Fruit fly (Drosophila melanogaster) whole organism, embryonic: ENCODE measurements around the gene Atg14.
A peak's percentile ranks its signal among the peaks of the same experiment; 100 is the strongest.

Source experiments
- B-H1 ChIP-seq: fragments of 200-800 bp; sonication (Bioruptor generic); IDR thresholded peaks from 3 replicates; pipeline ENCODE4 v1.3.6; 2022; ENCODE audit warnings: missing biosample characterization, missing genetic modification characterization
- BEAF-32 ChIP-seq: fragments of 200-800 bp; sonication (Bioruptor generic); optimal IDR thresholded peaks from 3 replicates; lab custom pipeline; 2017; ENCODE audit warnings: missing biosample characterization, missing genetic modification characterization, mild to moderate bottlenecking, moderate library complexity, missing genetic modification reagents
- Bgb ChIP-seq: fragments of 200-800 bp; sonication (Bioruptor generic); IDR thresholded peaks from 2 replicates; pipeline ENCODE4 v1.3.6; 2022; ENCODE audit warnings: missing biosample characterization, missing genetic modification characterization; ENCODE audit not compliant: partially characterized antibody
- CG10979 ChIP-seq: fragments of 200-800 bp; sonication (Bioruptor generic); optimal IDR thresholded peaks from 2 replicates; lab custom pipeline; 2018; ENCODE audit warnings: missing biosample characterization, mild to moderate bottlenecking, missing genetic modification characterization, moderate library complexity
- CG12744 ChIP-seq: fragments of 200-800 bp; sonication (Bioruptor generic); optimal IDR thresholded peaks from 2 replicates; lab custom pipeline; 2016; ENCODE audit warnings: missing biosample characterization, missing genetic modification characterization
- CG13287 ChIP-seq: fragments of 200-800 bp; sonication (Bioruptor generic); IDR thresholded peaks from 2 replicates; pipeline ENCODE4 v1.3.6; 2022; ENCODE audit warnings: missing biosample characterization, missing genetic modification characterization; ENCODE audit not compliant: partially characterized antibody
- CG13424 ChIP-seq: fragments of 200-800 bp; sonication (Bioruptor generic); optimal IDR thresholded peaks from 2 replicates; lab custom pipeline; 2019; ENCODE audit warnings: missing biosample characterization, mild to moderate bottlenecking, missing genetic modification characterization, moderate library complexity
- CG13894 ChIP-seq: fragments of 200-800 bp; sonication (Bioruptor generic); optimal IDR thresholded peaks from 3 replicates; lab custom pipeline; 2018; ENCODE audit warnings: missing biosample characterization, mild to moderate bottlenecking, missing genetic modification characterization, moderate library complexity
- CG14050 ChIP-seq: fragments of 200-800 bp; sonication (Bioruptor generic); IDR thresholded peaks from 3 replicates; pipeline ENCODE4 v1.3.6; 2022; ENCODE audit warnings: missing biosample characterization, missing genetic modification characterization
- CG15011 ChIP-seq: fragments of 200-800 bp; sonication (Bioruptor generic); optimal IDR thresholded peaks from 3 replicates; lab custom pipeline; 2018; ENCODE audit warnings: missing biosample characterization, mild to moderate bottlenecking, missing genetic modification characterization
- CG15514 ChIP-seq: fragments of 200-800 bp; sonication (Bioruptor generic); optimal IDR thresholded peaks from 3 replicates; lab custom pipeline; 2017; ENCODE audit warnings: missing biosample characterization, missing genetic modification characterization, mild to moderate bottlenecking, moderate library complexity, missing genetic modification reagents
- CG15601 ChIP-seq: fragments of 200-800 bp; sonication (Bioruptor generic); optimal IDR thresholded peaks from 3 replicates; lab custom pipeline; 2019; ENCODE audit warnings: missing biosample characterization, mild to moderate bottlenecking, missing genetic modification characterization, moderate library complexity
- CG1832 ChIP-seq: fragments of 200-800 bp; sonication (Bioruptor generic); optimal IDR thresholded peaks from 2 replicates; lab custom pipeline; 2017; ENCODE audit warnings: missing biosample characterization, mild to moderate bottlenecking, missing genetic modification characterization, inconsistent platforms
- CG18476 ChIP-seq: fragments of 200-800 bp; sonication (Bioruptor generic); optimal IDR thresholded peaks from 2 replicates; lab custom pipeline; 2016; ENCODE audit warnings: missing biosample characterization, mild to moderate bottlenecking, missing genetic modification characterization
- CG31224 ChIP-seq: fragments of 200-800 bp; sonication (Bioruptor generic); IDR thresholded peaks from 2 replicates; pipeline ENCODE4 v1.3.6; 2022; ENCODE audit warnings: missing biosample characterization, missing genetic modification characterization
- CG3995 ChIP-seq: fragments of 200-800 bp; sonication (Bioruptor generic); optimal IDR thresholded peaks from 3 replicates; lab custom pipeline; 2016; ENCODE audit warnings: missing biosample characterization, missing genetic modification characterization
- CG6254 ChIP-seq: fragments of 200-800 bp; sonication (Bioruptor generic); optimal IDR thresholded peaks from 3 replicates; lab custom pipeline; 2017; ENCODE audit warnings: mild to moderate bottlenecking, missing biosample characterization, missing genetic modification reagents, missing genetic modification characterization
- CG7556 ChIP-seq: fragments of 200-800 bp; sonication (Bioruptor generic); optimal IDR thresholded peaks from 2 replicates; lab custom pipeline; 2017; ENCODE audit warnings: missing biosample characterization, mild to moderate bottlenecking, missing genetic modification characterization
- CG8089 ChIP-seq: fragments of 200-800 bp; sonication (Bioruptor generic); optimal IDR thresholded peaks from 3 replicates; lab custom pipeline; 2016; ENCODE audit warnings: missing biosample characterization, missing genetic modification characterization
- CG8924 ChIP-seq: fragments of 200-800 bp; optimal IDR thresholded peaks from 3 replicates; lab custom pipeline; 2019; ENCODE audit warnings: missing biosample characterization, mild to moderate bottlenecking, missing genetic modification characterization, moderate library complexity
- CG9932 ChIP-seq: fragments of 200-800 bp; sonication (Bioruptor generic); IDR thresholded peaks from 2 replicates; pipeline ENCODE4 v1.3.6; 2022; ENCODE audit warnings: missing biosample characterization, missing genetic modification characterization
- CHES-1-like ChIP-seq: fragments of 200-800 bp; sonication (Bioruptor generic); optimal IDR thresholded peaks from 2 replicates; lab custom pipeline; 2016; ENCODE audit warnings: missing biosample characterization, missing genetic modification characterization
- D19B ChIP-seq: fragments of 200-800 bp; sonication (Bioruptor generic); optimal IDR thresholded peaks from 2 replicates; lab custom pipeline; 2017; ENCODE audit warnings: missing biosample characterization, mild to moderate bottlenecking, missing genetic modification characterization
- Doc2 ChIP-seq: fragments of 200-800 bp; sonication (Bioruptor generic); IDR thresholded peaks from 2 replicates; pipeline ENCODE4 v1.3.6; 2022; ENCODE audit warnings: missing biosample characterization, missing genetic modification characterization
- ERR ChIP-seq: fragments of 200-800 bp; sonication (Bioruptor generic); optimal IDR thresholded peaks from 2 replicates; lab custom pipeline; 2016; ENCODE audit warnings: missing biosample characterization, missing genetic modification characterization
- HLH3B ChIP-seq: fragments of 200-800 bp; sonication (Bioruptor generic); IDR thresholded peaks from 2 replicates; pipeline ENCODE4 v1.3.6; 2022; ENCODE audit warnings: missing biosample characterization, missing genetic modification characterization
- HLH4C ChIP-seq: fragments of 200-800 bp; sonication (Bioruptor generic); IDR thresholded peaks from 3 replicates; pipeline ENCODE4 v1.3.6; 2022; ENCODE audit warnings: missing biosample characterization, missing genetic modification characterization; ENCODE audit not compliant: partially characterized antibody
- HLH54F ChIP-seq: fragments of 200-800 bp; sonication (Bioruptor generic); optimal IDR thresholded peaks from 3 replicates; lab custom pipeline; 2016; ENCODE audit warnings: missing biosample characterization, missing genetic modification characterization
- Lhr ChIP-seq: fragments of 200-800 bp; sonication (Bioruptor generic); optimal IDR thresholded peaks from 3 replicates; lab custom pipeline; 2017; ENCODE audit warnings: mild to moderate bottlenecking, missing biosample characterization, missing genetic modification reagents, missing genetic modification characterization
- MBD-R2 ChIP-seq: fragments of 200-800 bp; sonication (Bioruptor generic); IDR thresholded peaks from 2 replicates; pipeline ENCODE4 v1.3.6; 2022; ENCODE audit warnings: missing biosample characterization, missing genetic modification characterization
- Poxn ChIP-seq: fragments of 200-800 bp; sonication (Bioruptor generic); IDR thresholded peaks from 2 replicates; pipeline ENCODE4 v1.3.6; 2022; ENCODE audit warnings: missing biosample characterization, missing genetic modification characterization
- Side ChIP-seq: fragments of 200-800 bp; sonication (Bioruptor generic); optimal IDR thresholded peaks from 2 replicates; lab custom pipeline; 2016; ENCODE audit warnings: missing biosample characterization, missing genetic modification characterization
- al ChIP-seq: fragments of 200-800 bp; sonication (Bioruptor generic); IDR thresholded peaks from 2 replicates; pipeline ENCODE4 v1.3.6; 2022; ENCODE audit warnings: missing biosample characterization, missing genetic modification characterization
- bcd ChIP-seq: fragments of 200-800 bp; sonication (Bioruptor generic); optimal IDR thresholded peaks from 2 replicates; lab custom pipeline; 2017; ENCODE audit warnings: missing biosample characterization, mild to moderate bottlenecking, missing genetic modification characterization
- br ChIP-seq: fragments of >200 bp; optimal IDR thresholded peaks from 2 replicates; lab custom pipeline; 2017
- crc ChIP-seq: fragments of 200-800 bp; sonication (Bioruptor generic); optimal IDR thresholded peaks from 2 replicates; lab custom pipeline; 2016; ENCODE audit warnings: missing biosample characterization, missing genetic modification characterization
- crp ChIP-seq, 2 experiments: fragments of 200-800 bp; sonication (Bioruptor generic); optimal IDR thresholded peaks; 2 replicates in 1 of 2; 3 replicates in 1 of 2; lab custom pipeline; 2017; ENCODE audit warnings: missing biosample characterization in 2 of 2, missing genetic modification characterization in 2 of 2, mild to moderate bottlenecking in 1 of 2, moderate library complexity in 1 of 2
- dan ChIP-seq: fragments of 200-800 bp; sonication (Bioruptor generic); IDR thresholded peaks from 2 replicates; pipeline ENCODE4 v1.3.6; 2022; ENCODE audit warnings: missing biosample characterization, missing genetic modification characterization
- dpn ChIP-seq, 2 experiments: fragments of 200-800 bp; sonication (Bioruptor generic); optimal IDR thresholded peaks; 3 replicates each; lab custom pipeline; 2016; ENCODE audit warnings: missing biosample characterization in 2 of 2, missing genetic modification characterization in 2 of 2
- hkb ChIP-seq, 2 experiments: fragments of 200-800 bp in 1 of 2; fragments of >200 bp in 1 of 2; sonication (Bioruptor generic) in 1 of 2; IDR thresholded peaks in 1 of 2; optimal IDR thresholded peaks in 1 of 2; 2 replicates each; pipeline versions ENCODE4 v1.3.6 to Lab custom; 2017 to 2022; ENCODE audit warnings: missing biosample characterization in 1 of 2, missing genetic modification characterization in 1 of 2
- lbe ChIP-seq: fragments of 200-800 bp; sonication (Bioruptor generic); optimal IDR thresholded peaks from 2 replicates; lab custom pipeline; 2016; ENCODE audit warnings: missing biosample characterization, mild to moderate bottlenecking, missing genetic modification characterization
- oc ChIP-seq: fragments of 200-800 bp; sonication (Bioruptor generic); optimal IDR thresholded peaks from 2 replicates; lab custom pipeline; 2018; ENCODE audit warnings: missing biosample characterization, mild to moderate bottlenecking, missing genetic modification characterization, moderate library complexity
- phol ChIP-seq: fragments of 200-800 bp; sonication (Bioruptor generic); optimal IDR thresholded peaks from 3 replicates; lab custom pipeline; 2018; ENCODE audit warnings: missing biosample characterization, mild to moderate bottlenecking, missing genetic modification characterization, moderate library complexity
- row ChIP-seq: fragments of 200-800 bp; sonication (Bioruptor generic); IDR thresholded peaks from 3 replicates; pipeline ENCODE4 v1.3.6; 2022; ENCODE audit warnings: missing biosample characterization, missing genetic modification characterization
- so ChIP-seq: fragments of 200-800 bp; sonication (Bioruptor generic); IDR thresholded peaks from 3 replicates; pipeline ENCODE4 v1.3.6; 2022; ENCODE audit warnings: missing biosample characterization, missing genetic modification characterization
- tgo ChIP-seq: fragments of 200-800 bp; sonication (Bioruptor generic); IDR thresholded peaks from 3 replicates; pipeline ENCODE4 v1.3.6; 2022; ENCODE audit warnings: missing biosample characterization, missing genetic modification characterization
- unpg ChIP-seq: fragments of 200-800 bp; sonication (Bioruptor generic); optimal IDR thresholded peaks from 3 replicates; lab custom pipeline; 2018; ENCODE audit warnings: missing biosample characterization, mild to moderate bottlenecking, missing genetic modification characterization, moderate library complexity
- vvl ChIP-seq: fragments of 200-800 bp; sonication (Bioruptor generic); IDR thresholded peaks from 2 replicates; pipeline ENCODE4 v1.3.6; 2022; ENCODE audit warnings: missing biosample characterization, missing genetic modification characterization
- wek ChIP-seq: fragments of 200-800 bp; sonication (Bioruptor generic); optimal IDR thresholded peaks from 3 replicates; lab custom pipeline; 2018; ENCODE audit warnings: missing biosample characterization, mild to moderate bottlenecking, missing genetic modification characterization, moderate library complexity

Gene Atg14

dm6 chr3R:29151621-29152092 lies 35.5 kb downstream of the Atg14 start, which contains the start of gene eIF2D (continued):
- TF ChIP-seq tgo (GFP tag; lab: Robert Waterston, UW) (peak; percentile 49; the same call in 2 of the 3 replicates), CG8089 (GFP tag; lab: Kevin White, UChicago) (no peak), ERR (GFP tag; lab: Kevin White, UChicago) (no peak), crc (GFP tag; lab: Kevin White, UChicago) (peak; percentile 36), lbe (GFP tag; lab: Kevin White, UChicago) (peak; percentile 24), CG8924 (peak; percentile 67), BEAF-32 (peak; percentile 34), CG13287 (GFP tag; lab: Robert Waterston, UW) (peak; percentile 39; the same call in 1 of the 2 replicates), HLH54F (no peak), HLH4C (GFP tag; lab: Robert Waterston, UW) (no peak), hkb (optimal IDR thresholded peaks at IDR 0.05; lab: Kevin White, UChicago) (no peak), hkb (GFP tag; IDR thresholded peaks at IDR 0.05; lab: Robert Waterston, UW) (peak; percentile 75), Poxn (GFP tag; lab: Robert Waterston, UW) (no peak), unpg (no peak), B-H1 (peak; percentile 25; the same call in 1 of the 3 replicates), phol (peak; percentile 85), Bgb (GFP tag; lab: Robert Waterston, UW) (no peak), row (GFP tag; lab: Robert Waterston, UW) (peak; percentile 87), CG15514 (GFP tag; lab: Kevin White, UChicago) (peak; percentile 77), bcd (GFP tag; lab: Kevin White, UChicago) (peak; percentile 33), Doc2 (GFP tag; lab: Robert Waterston, UW) (no peak), CG15011 (GFP tag; lab: Kevin White, UChicago) (no peak), CG15601 (peak; percentile 32), CG3995 (no peak), dpn (GFP tag; optimal IDR thresholded peaks at IDR 0.05; lab: Kevin White, UChicago) (peak; percentile 29 to 50), CG7556 (GFP tag; lab: Kevin White, UChicago) (peak; percentile 66), CG18476 (peak; percentile 20), al (GFP tag; lab: Robert Waterston, UW) (peak; percentile 18; the same call in 1 of the 2 replicates), vvl (GFP tag; lab: Robert Waterston, UW) (peak; percentile 86), CG9932 (GFP tag; lab: Robert Waterston, UW) (peak; percentile 62), CG14050 (GFP tag; lab: Robert Waterston, UW) (peak; percentile 15; the same call in 1 of the 3 replicates), CG12744 (peak; percentile 47), so (GFP tag; lab: Robert Waterston, UW) (peak; percentile 58; the same call in 1 of the 3 replicates), MBD-R2 (GFP tag; lab: Robert Waterston, UW) (peak; percentile 78), br (lab: Kevin White, UChicago) (no peak), crp (GFP tag; optimal IDR thresholded peaks at IDR 0.05; lab: Kevin White, UChicago) (peak in 1 of 2 experiments; percentile 57), CG10979 (peak; percentile 66), CG31224 (GFP tag; lab: Robert Waterston, UW) (no peak; the same call in 1 of the 2 replicates), CHES-1-like (GFP tag; lab: Kevin White, UChicago) (no peak), CG6254 (peak; percentile 43), Side (GFP tag; lab: Kevin White, UChicago) (peak; percentile 9), dan (no peak), wek (GFP tag; lab: Kevin White, UChicago) (peak; percentile 83), oc (no peak), HLH3B (GFP tag; lab: Robert Waterston, UW) (peak; percentile 61; the same call in 1 of the 2 replicates), Lhr (GFP tag; lab: Kevin White, UChicago) (no peak), CG1832 (GFP tag; lab: Kevin White, UChicago) (no peak), CG13894 (tag; lab: Kevin White, UChicago) (peak; percentile 26), CG13424 (tag; lab: Kevin White, UChicago) (peak; percentile 62), D19B (GFP tag; lab: Kevin White, UChicago) (peak; percentile 41)
